Fruit fly (Drosophila melanogaster) whole organism, wandering third instar larva: Measurements from ENCODE around the gene Lztr1.

Source experiments
- Abd-B ChIP-seq: fragments of >200 bp; optimal IDR thresholded peaks from 2 replicates; lab custom pipeline; 2017; ENCODE audit warnings: missing biosample characterization, missing genetic modification characterization
- CG32264 ChIP-seq: fragments of 200-800 bp; sonication (Bioruptor generic); optimal IDR thresholded peaks from 2 replicates; lab custom pipeline; 2016; ENCODE audit warnings: missing biosample characterization, missing genetic modification characterization
- CG9705 ChIP-seq: fragments of 200-800 bp; sonication (Bioruptor generic); optimal IDR thresholded peaks from 2 replicates; lab custom pipeline; 2018; ENCODE audit warnings: missing biosample characterization, mild to moderate bottlenecking, missing genetic modification characterization
- CrebA ChIP-seq: fragments of 200-800 bp; sonication (Bioruptor generic); optimal IDR thresholded peaks from 2 replicates; lab custom pipeline; 2016; ENCODE audit warnings: missing biosample characterization, mild to moderate bottlenecking, missing genetic modification characterization, borderline replicate concordance
- Dfd ChIP-seq: fragments of >200 bp; optimal IDR thresholded peaks from 2 replicates; lab custom pipeline; 2017; ENCODE audit warnings: missing biosample characterization, missing genetic modification characterization
- Dif ChIP-seq: fragments of 200-275, 200-300 bp; sonication (Bioruptor generic); optimal IDR thresholded peaks from 2 replicates; lab custom pipeline; 2018; ENCODE audit warnings: missing biosample characterization, missing genetic modification characterization; ENCODE audit not compliant: partially characterized antibody
- GATAd ChIP-seq: sonication (Bioruptor generic); optimal IDR thresholded peaks from 2 replicates; lab custom pipeline; 2016; ENCODE audit warnings: missing biosample characterization, missing genetic modification characterization
- HLH106 ChIP-seq: fragments of 200-800 bp; optimal IDR thresholded peaks from 3 replicates; lab custom pipeline; 2019; ENCODE audit warnings: missing biosample characterization, mild to moderate bottlenecking, missing genetic modification characterization, moderate library complexity
- Hnf4 ChIP-seq: fragments of 200-800 bp; sonication (Bioruptor generic); optimal IDR thresholded peaks from 2 replicates; lab custom pipeline; 2016; ENCODE audit warnings: missing biosample characterization, mild to moderate bottlenecking, missing genetic modification characterization
- Hr83 ChIP-seq: fragments of 200-300 bp; sonication (Bioruptor generic); optimal IDR thresholded peaks from 2 replicates; lab custom pipeline; 2016; ENCODE audit warnings: missing biosample characterization, mild to moderate bottlenecking, missing genetic modification characterization, moderate library complexity; ENCODE audit not compliant: poor library complexity, severe bottlenecking
- Mio ChIP-seq: sonication (Bioruptor generic); optimal IDR thresholded peaks from 2 replicates; lab custom pipeline; 2016; ENCODE audit warnings: missing biosample characterization, missing genetic modification characterization
- N ChIP-seq: fragments of >200 bp; optimal IDR thresholded peaks from 2 replicates; lab custom pipeline; 2018; ENCODE audit warnings: missing biosample characterization, missing external identifiers, missing genetic modification characterization
- Rel ChIP-seq, 2 experiments: fragments of 200-800 bp; sonication (Bioruptor generic) in 1 of 2; optimal IDR thresholded peaks; 2 replicates in 1 of 2; 3 replicates in 1 of 2; lab custom pipeline; 2016 to 2019; ENCODE audit warnings: mild to moderate bottlenecking in 2 of 2, missing biosample characterization in 2 of 2, missing genetic modification characterization in 2 of 2, moderate library complexity in 1 of 2
- Sp1 ChIP-seq: fragments of 200-800 bp; sonication (Bioruptor generic); optimal IDR thresholded peaks from 3 replicates; lab custom pipeline; 2019; ENCODE audit warnings: missing biosample characterization, mild to moderate bottlenecking, missing genetic modification characterization, moderate library complexity
- Vsx2 ChIP-seq: fragments of 200-300, 225-300 bp; sonication (Bioruptor generic); optimal IDR thresholded peaks from 2 replicates; lab custom pipeline; 2018; ENCODE audit warnings: missing biosample characterization, missing genetic modification characterization; ENCODE audit not compliant: partially characterized antibody
- br ChIP-seq: fragments of 200-800 bp; sonication (Bioruptor generic); optimal IDR thresholded peaks from 2 replicates; lab custom pipeline; 2016; ENCODE audit warnings: missing biosample characterization, missing genetic modification characterization
- dl ChIP-seq, 2 experiments: fragments of 175-275, 200-275 bp in 1 of 2; fragments of 200-275 bp in 1 of 2; sonication (Bioruptor generic); optimal IDR thresholded peaks; lab custom pipeline; 2018; ENCODE audit warnings: mild to moderate bottlenecking in 2 of 2, missing biosample characterization in 2 of 2, missing genetic modification characterization in 2 of 2, moderate library complexity in 2 of 2; ENCODE audit not compliant: partially characterized antibody in 2 of 2, insufficient read depth in 1 of 2
- dmrt93B ChIP-seq: fragments of 200-800 bp; sonication (Bioruptor generic); optimal IDR thresholded peaks from 2 replicates; lab custom pipeline; 2018; ENCODE audit warnings: missing biosample characterization, mild to moderate bottlenecking, missing genetic modification characterization
- dsf ChIP-seq: sonication (Bioruptor generic); optimal IDR thresholded peaks from 2 replicates; lab custom pipeline; 2016; ENCODE audit warnings: missing biosample characterization, missing genetic modification characterization, borderline replicate concordance
- foxo ChIP-seq, 2 experiments: fragments of 200-800 bp; sonication (Bioruptor generic); optimal IDR thresholded peaks; 2 replicates in 1 of 2; 3 replicates in 1 of 2; lab custom pipeline; 2016 to 2017; ENCODE audit warnings: missing biosample characterization in 2 of 2, missing genetic modification characterization in 2 of 2
- jim ChIP-seq: fragments of 175-275, 200-325 bp; sonication (Bioruptor generic); optimal IDR thresholded peaks from 2 replicates; lab custom pipeline; 2016; ENCODE audit warnings: missing biosample characterization, mild to moderate bottlenecking, missing genetic modification characterization
- lola ChIP-seq: fragments of >200 bp; optimal IDR thresholded peaks from 2 replicates; lab custom pipeline; 2017; ENCODE audit warnings: missing biosample characterization, missing genetic modification characterization
- pan ChIP-seq: fragments of >200 bp; optimal IDR thresholded peaks from 2 replicates; lab custom pipeline; 2017
- psq ChIP-seq: fragments of 200-800 bp; sonication (Bioruptor generic); optimal IDR thresholded peaks from 3 replicates; lab custom pipeline; 2017; ENCODE audit warnings: missing biosample characterization, mild to moderate bottlenecking, missing genetic modification characterization, moderate library complexity
- rgr ChIP-seq: fragments of 200-800 bp; sonication (Bioruptor generic); optimal IDR thresholded peaks from 3 replicates; lab custom pipeline; 2016; ENCODE audit warnings: missing biosample characterization, mild to moderate bottlenecking, missing genetic modification characterization
- sage ChIP-seq: fragments of 200-800 bp; sonication (Bioruptor generic); optimal IDR thresholded peaks from 2 replicates; lab custom pipeline; 2016; ENCODE audit warnings: missing biosample characterization, mild to moderate bottlenecking, missing genetic modification characterization
- sv ChIP-seq: fragments of 200-800 bp; sonication (Bioruptor generic); optimal IDR thresholded peaks from 3 replicates; lab custom pipeline; 2016; ENCODE audit warnings: missing biosample characterization, missing genetic modification characterization
- tai ChIP-seq: sonication (Bioruptor generic); optimal IDR thresholded peaks from 2 replicates; lab custom pipeline; 2016; ENCODE audit warnings: missing biosample characterization, missing genetic modification characterization
- usp ChIP-seq: fragments of >200 bp; optimal IDR thresholded peaks from 2 replicates; lab custom pipeline; 2017; ENCODE audit warnings: missing biosample characterization, missing genetic modification characterization
- woc ChIP-seq: sonication (Bioruptor generic); optimal IDR thresholded peaks from 2 replicates; lab custom pipeline; 2016; ENCODE audit warnings: missing biosample characterization, mild to moderate bottlenecking, missing genetic modification characterization

Lztr1 gene

dm6 chrX:935049-935900 is 7.9 kb upstream of the Lztr1 start, which contains the start of gene TRAM (continued):
- TF ChIP-seq N (GFP tag; lab: Kevin White, UChicago), result peak; percentile 46
- no peak for TF ChIP-seq sage (GFP tag; lab: Kevin White, UChicago)
- peak; percentile 98 for TF ChIP-seq dmrt93B
- peak; percentile 98 for TF ChIP-seq HLH106 (tag; lab: Kevin White, UChicago)
- no peak for TF ChIP-seq jim (GFP tag; lab: Kevin White, UChicago)
- TF ChIP-seq pan, result no peak

dm6 chrX:933997-934396 is 6.6 kb upstream of the Lztr1 start:
- TF ChIP-seq Dfd (GFP tag; lab: Kevin White, UChicago) (peak; percentile 84), Hr83 (GFP tag; lab: Kevin White, UChicago) (no peak)

dm6 chrX:932859-933258 is 5.5 kb upstream of the Lztr1 start:
- TF ChIP-seq CrebA (GFP tag; lab: Kevin White, UChicago) (no peak), Abd-B (GFP tag; lab: Kevin White, UChicago) (no peak), Rel (GFP tag; optimal IDR thresholded peaks at IDR 0.05; lab: Kevin White, UChicago) (no peak), Rel (tag; optimal IDR thresholded peaks at IDR 0.05; lab: Kevin White, UChicago) (no peak), dl (GFP tag; optimal IDR thresholded peaks at IDR 0.05; lab: Kevin White, UChicago; ENCODE audit: insufficient read depth in 1 of 2, partially characterized antibody in 2 of 2) (no peak), usp (GFP tag; lab: Kevin White, UChicago) (no peak), CG32264 (no peak), Hnf4 (no peak), jim (GFP tag; lab: Kevin White, UChicago) (no peak), Hr83 (GFP tag; lab: Kevin White, UChicago) (no peak), tai (no peak)

- no peak for TF ChIP-seq rgr (GFP tag; lab: Kevin White, UChicago)
- no peak for TF ChIP-seq N (GFP tag; lab: Kevin White, UChicago)
- TF ChIP-seq dmrt93B, result no peak
- TF ChIP-seq, all 38 proteins: peak for 0
These were observed 4.8 kb upstream of the Lztr1 start, which contains the start of the genes CG32815 and CG3706 for dm6 chrX:932166-932565. CG32815 (plus strand) TSS chrX:932466. CG3706 (minus strand) TSS chrX:932475.

- TF ChIP-seq sage (GFP tag; lab: Kevin White, UChicago) (no peak), Dfd (GFP tag; lab: Kevin White, UChicago) (no peak), pan (no peak), woc (GFP tag; lab: Kevin White, UChicago) (no peak), Vsx2 (GFP tag; lab: Kevin White, UChicago) (no peak), sv (GFP tag; lab: Kevin White, UChicago) (no peak)
These were observed 2.8 kb upstream of the Lztr1 start, which contains the start of gene CG3708 for dm6 chrX:930048-930800. CG3708 (minus strand) TSS chrX:930098.

dm6 chrX:927863-928257 is 478 bp upstream of the Lztr1 start, which contains the start of the genes CG43867 and MED22:
CG43867 (minus strand) TSS chrX:927975.
MED22 (plus strand) TSS chrX:928139.
- TF ChIP-seq pan (no peak), Dif (GFP tag; lab: Kevin White, UChicago) (no peak), CG9705 (no peak), foxo (GFP tag; optimal IDR thresholded peaks at IDR 0.05; lab: Kevin White, UChicago) (no peak), lola (no peak), Sp1 (GFP tag; lab: Kevin White, UChicago) (no peak), Mio (no peak), Vsx2 (GFP tag; lab: Kevin White, UChicago) (no peak), Dfd (GFP tag; lab: Kevin White, UChicago) (no peak), dsf (GFP tag; lab: Kevin White, UChicago) (no peak), tai (no peak), GATAd (no peak), Abd-B (GFP tag; lab: Kevin White, UChicago) (no peak), psq (GFP tag; lab: Kevin White, UChicago) (no peak), dl (GFP tag; optimal IDR thresholded peaks at IDR 0.05; lab: Kevin White, UChicago; ENCODE audit: insufficient read depth in 1 of 2, partially characterized antibody in 2 of 2) (no peak), br (GFP tag; lab: Kevin White, UChicago) (no peak), HLH106 (tag; lab: Kevin White, UChicago) (no peak), Rel (GFP tag; optimal IDR thresholded peaks at IDR 0.05; lab: Kevin White, UChicago) (no peak), Rel (tag; optimal IDR thresholded peaks at IDR 0.05; lab: Kevin White, UChicago) (no peak), woc (GFP tag; lab: Kevin White, UChicago) (no peak)
